Worm (Caenorhabditis elegans): ENCODE measurements around the gene Y43B11AL.1.

- TF ChIP-seq egl-27 (tag; optimal IDR thresholded peaks at IDR 0.05) (no peak), unc-98 (GFP tag; IDR thresholded peaks at IDR 0.05) (no peak), ztf-11 (tag; optimal IDR thresholded peaks at IDR 0.05) (no peak), fos-1 (tag; optimal IDR thresholded peaks at IDR 0.05) (no peak), tbx-2 (tag; optimal IDR thresholded peaks at IDR 0.05) (no peak), zip-4 (GFP tag; optimal IDR thresholded peaks at IDR 0.05) (no peak), zag-1 (tag; optimal IDR thresholded peaks at IDR 0.05) (no peak), ceh-63 (GFP tag; optimal IDR thresholded peaks at IDR 0.05) (no peak), nhr-12 (tag; optimal IDR thresholded peaks at IDR 0.05) (no peak), fkh-8 (tag; optimal IDR thresholded peaks at IDR 0.05) (no peak), aly-2 (tag; optimal IDR thresholded peaks at IDR 0.05) (no peak), lin-39 (tag; optimal IDR thresholded peaks at IDR 0.05) (no peak), lin-13 (GFP tag; optimal IDR thresholded peaks at IDR 0.05) (no peak)
Observed at ce11 chrIV:7111354-7111753, 46.2 kb downstream of the Y43B11AL.1 start, which contains the start of the genes ZC477.7 and ssq-3.

All from whole organism, L1 larva.